Worm (Caenorhabditis elegans) whole organism, L1 larva: ENCODE results near the gene Y79H2A.4.

Source experiments
- elt-3 ChIP-seq, 6 experiments: fragments of 150-350 bp in 1 of 6; sonication (generic microtip); optimal IDR thresholded peaks; 2 replicates each; lab custom pipeline; 2017 to 2018; ENCODE audit warnings: missing biosample characterization in 6 of 6, missing genetic modification characterization in 6 of 6, inconsistent platforms in 1 of 6
- unc-130 ChIP-seq: fragments of 150-350 bp; optimal IDR thresholded peaks from 2 replicates; lab custom pipeline; 2017; ENCODE audit warnings: missing biosample characterization, missing genetic modification characterization, inconsistent platforms
- zag-1 ChIP-seq: fragments of 150-350 bp; optimal IDR thresholded peaks from 2 replicates; lab custom pipeline; 2014; ENCODE audit warnings: missing biosample characterization, missing genetic modification characterization

ce11 chrIII:12017999-12018398 lies 23.1 kb upstream of the Y79H2A.4 start:
- TF ChIP-seq unc-130 (tag; lab: Kevin White, UChicago) (no peak), elt-3 (tag; optimal IDR thresholded peaks at IDR 0.05; lab: Kevin White, UChicago) (peak in 1 of 6 experiments; percentile 15), zag-1 (tag; lab: Kevin White, UChicago) (no peak)
